Worm (Caenorhabditis elegans) whole organism, L4/young adult: Measurements from ENCODE around the gene Y38F2AR.10.

Source experiments
- W03F9.2 ChIP-seq: fragments of 150-350 bp; optimal IDR thresholded peaks from 2 replicates; lab custom pipeline; 2014; ENCODE audit warnings: missing biosample characterization, missing genetic modification characterization
- dao-5 ChIP-seq: sonication (generic microtip); optimal IDR thresholded peaks from 2 replicates; lab custom pipeline; 2016; ENCODE audit warnings: missing genotype, missing genetic modification characterization, moderate library complexity, missing compliant biosample characterization

DNA sequence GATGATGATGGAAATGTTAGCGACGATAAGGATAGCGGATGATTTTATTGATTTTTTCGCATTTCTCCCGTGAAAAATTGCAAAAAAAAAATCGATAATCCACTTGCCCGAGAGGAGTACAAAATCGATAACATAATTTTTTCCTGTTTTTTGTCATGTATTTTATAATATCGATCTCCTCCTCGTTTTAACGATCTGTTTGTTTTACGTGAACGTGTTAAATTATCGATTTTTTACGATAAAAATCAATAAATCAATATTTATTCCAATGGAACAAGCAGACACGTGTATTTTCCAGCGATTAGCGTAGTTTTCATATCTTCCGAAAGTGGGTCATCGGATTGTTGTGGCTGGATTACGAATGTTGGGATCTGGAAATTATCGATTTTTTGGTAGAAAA lies 3.3 kb downstream of the Y38F2AR.10 start:
- TF ChIP-seq dao-5 (no peak), W03F9.2 (no peak)
